Fruit fly (Drosophila melanogaster): ENCODE measurements around the gene RpS19a.

Gene RpS19a

DNA sequence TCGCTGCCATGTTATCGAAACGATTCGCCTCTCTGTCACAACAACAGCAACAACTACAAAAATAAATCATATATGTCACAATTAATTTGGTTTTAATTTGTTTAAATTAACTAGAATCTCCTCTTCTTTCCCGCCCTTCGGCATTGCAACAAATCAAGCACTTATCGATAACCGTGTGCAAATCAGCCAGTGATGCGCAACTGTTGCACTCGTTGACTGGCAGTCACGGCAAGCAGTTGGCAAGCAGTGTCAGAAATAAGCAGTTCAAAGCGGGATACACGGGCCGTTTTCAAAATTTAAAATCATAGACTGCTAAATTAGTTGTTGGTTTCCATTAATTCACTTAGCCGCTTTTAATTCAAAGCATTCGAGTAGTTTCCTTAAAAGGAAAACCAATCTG is 46.1 kb downstream of the RpS19a start, which contains the start of gene Axs (continued):
- no peak for TF ChIP-seq Hmr (GFP tag; optimal IDR thresholded peaks at IDR 0.05)
- no peak for TF ChIP-seq da (GFP tag; optimal IDR thresholded peaks at IDR 0.05)
- no peak for TF ChIP-seq az2 (GFP tag; optimal IDR thresholded peaks at IDR 0.05)
- no peak for TF ChIP-seq ranshi (GFP tag; IDR thresholded peaks at IDR 0.05)
- no peak for TF ChIP-seq CG3407 (GFP tag; optimal IDR thresholded peaks at IDR 0.05)
- peak; percentile 46 for TF ChIP-seq vfl (GFP tag; optimal IDR thresholded peaks at IDR 0.05)
- TF ChIP-seq CG10959 (GFP tag; IDR thresholded peaks at IDR 0.05) = no peak
- peak; percentile 30 for TF ChIP-seq zfh2 (GFP tag; optimal IDR thresholded peaks at IDR 0.05)
- peak; percentile 61 for TF ChIP-seq trem (tag; optimal IDR thresholded peaks at IDR 0.05)
- TF ChIP-seq CG7556 (GFP tag; optimal IDR thresholded peaks at IDR 0.05) = no peak
- TF ChIP-seq Trl (optimal IDR thresholded peaks at IDR 0.05) = no peak
- no peak for TF ChIP-seq Trl (GFP tag; optimal IDR thresholded peaks at IDR 0.05)
- no peak for TF ChIP-seq Blimp-1 (GFP tag; optimal IDR thresholded peaks at IDR 0.05)
- no peak for TF ChIP-seq Awh (GFP tag; IDR thresholded peaks at IDR 0.05)
- no peak for TF ChIP-seq CG13424 (tag; optimal IDR thresholded peaks at IDR 0.05)
- peak; percentile 11 for TF ChIP-seq NfI (GFP tag; optimal IDR thresholded peaks at IDR 0.05)
- TF ChIP-seq mam (GFP tag; optimal IDR thresholded peaks at IDR 0.05) = peak; percentile 50
- peak; percentile 97 for TF ChIP-seq CG31365 (tag; optimal IDR thresholded peaks at IDR 0.05)
- peak; percentile 9 for TF ChIP-seq pum (GFP tag; optimal IDR thresholded peaks at IDR 0.05)
- no peak for TF ChIP-seq tap (tag; optimal IDR thresholded peaks at IDR 0.05)
- TF ChIP-seq HmgZ (tag; optimal IDR thresholded peaks at IDR 0.05) = peak; percentile 51
- TF ChIP-seq BEAF-32 (GFP tag; optimal IDR thresholded peaks at IDR 0.05) = peak; percentile 79
- TF ChIP-seq CoRest (tag; optimal IDR thresholded peaks at IDR 0.05) = peak; percentile 51
- no peak for TF ChIP-seq Ptx1 (GFP tag; IDR thresholded peaks at IDR 0.05)
- TF ChIP-seq esg (GFP tag; conservative IDR thresholded peaks at IDR 0.05) = no peak
- no peak for TF ChIP-seq CG10431 (GFP tag; optimal IDR thresholded peaks at IDR 0.05)
- TF ChIP-seq tup (GFP tag; optimal IDR thresholded peaks at IDR 0.05) = no peak
- TF ChIP-seq CG12219 (GFP tag; optimal IDR thresholded peaks at IDR 0.05) = no peak
- no peak for TF ChIP-seq CG14667 (GFP tag; IDR thresholded peaks at IDR 0.05)
- TF ChIP-seq CG14710 (tag; optimal IDR thresholded peaks at IDR 0.05) = peak; percentile 38
- TF ChIP-seq toy (GFP tag; IDR thresholded peaks at IDR 0.05) = no peak
- TF ChIP-seq CG30431 (GFP tag; optimal IDR thresholded peaks at IDR 0.05) = no peak
- TF ChIP-seq MBD-R2 (GFP tag; IDR thresholded peaks at IDR 0.05) = peak; percentile 23; the same call in 1 of the 2 replicates
- no peak for TF ChIP-seq fd102C (GFP tag; optimal IDR thresholded peaks at IDR 0.05)
- TF ChIP-seq CG17328 (GFP tag; IDR thresholded peaks at IDR 0.05) = no peak
- TF ChIP-seq en (GFP tag; optimal IDR thresholded peaks at IDR 0.05) = no peak
- no peak for TF ChIP-seq bab2 (GFP tag; optimal IDR thresholded peaks at IDR 0.05)
- no peak for TF ChIP-seq Sox102F (GFP tag; optimal IDR thresholded peaks at IDR 0.05)
- TF ChIP-seq vnd (GFP tag; IDR thresholded peaks at IDR 0.05; ENCODE audit: partially characterized antibody) = peak; percentile 58; the same call in 2 of the 3 replicates
- peak; percentile 32 for TF ChIP-seq CG15601 (tag; optimal IDR thresholded peaks at IDR 0.05)
- TF ChIP-seq CG18476 (GFP tag; optimal IDR thresholded peaks at IDR 0.05) = no peak
- TF ChIP-seq Doc2 (GFP tag; IDR thresholded peaks at IDR 0.05) = no peak
- TF ChIP-seq gce (GFP tag; IDR thresholded peaks at IDR 0.05) = no peak
- TF ChIP-seq Dbx (GFP tag; IDR thresholded peaks at IDR 0.05) = no peak
- no peak for TF ChIP-seq Fer2 (tag; optimal IDR thresholded peaks at IDR 0.05)
- no peak for TF ChIP-seq TFAM (GFP tag; optimal IDR thresholded peaks at IDR 0.05)
- TF ChIP-seq phol (tag; optimal IDR thresholded peaks at IDR 0.05) = peak; percentile 45
- 0 out of 3 replicates have a peak, but pooled peaks have one; percentile 35 for TF ChIP-seq CG34224 (GFP tag; IDR thresholded peaks at IDR 0.05; ENCODE audit: partially characterized antibody)
- no peak for TF ChIP-seq Spps (tag; optimal IDR thresholded peaks at IDR 0.05)
- TF ChIP-seq CG10979 (tag; optimal IDR thresholded peaks at IDR 0.05) = no peak
- no peak for TF ChIP-seq CG12744 (GFP tag; optimal IDR thresholded peaks at IDR 0.05)
- TF ChIP-seq tgo (GFP tag; IDR thresholded peaks at IDR 0.05) = no peak
